Fruit fly (Drosophila melanogaster) whole organism, embryonic: ENCODE results near the gene Mad.
A peak's percentile ranks its signal among the peaks of the same experiment; 100 is the strongest.

Source experiments
- ATbp ChIP-seq: fragments of 200-800 bp; sonication (Bioruptor generic); optimal IDR thresholded peaks from 2 replicates; lab custom pipeline; 2017; ENCODE audit warnings: missing biosample characterization, mild to moderate bottlenecking, missing genetic modification characterization, missing genetic modification reagents
- Antp ChIP-seq: fragments of 200-800 bp; sonication (Bioruptor generic); optimal IDR thresholded peaks from 3 replicates; lab custom pipeline; 2016; ENCODE audit warnings: missing biosample characterization, missing genetic modification characterization
- B-H2 ChIP-seq: fragments of 200-800 bp; sonication (Bioruptor generic); optimal IDR thresholded peaks from 2 replicates; lab custom pipeline; 2018; ENCODE audit warnings: missing biosample characterization, mild to moderate bottlenecking, missing genetic modification characterization
- CG10147 ChIP-seq: fragments of 200-800 bp; sonication (Bioruptor generic); optimal IDR thresholded peaks from 2 replicates; lab custom pipeline; 2019; ENCODE audit warnings: missing biosample characterization, mild to moderate bottlenecking, missing genetic modification characterization, moderate library complexity
- CG10366 ChIP-seq: fragments of 200-800 bp; sonication (Bioruptor generic); IDR thresholded peaks from 2 replicates; pipeline ENCODE4 v1.3.6; 2022; ENCODE audit warnings: missing biosample characterization, missing genetic modification characterization
- CG11398 ChIP-seq: fragments of 200-800 bp; sonication (Bioruptor generic); optimal IDR thresholded peaks from 2 replicates; lab custom pipeline; 2016; ENCODE audit warnings: missing biosample characterization, missing genetic modification characterization
- CG11456 ChIP-seq: fragments of 200-800 bp; sonication (Bioruptor generic); IDR thresholded peaks from 3 replicates; pipeline ENCODE4 v1.3.6; 2022; ENCODE audit warnings: missing biosample characterization, missing genetic modification characterization
- CG11696 ChIP-seq: fragments of 200-800 bp; sonication (Bioruptor generic); IDR thresholded peaks from 2 replicates; pipeline ENCODE4 v1.3.6; 2022; ENCODE audit warnings: missing biosample characterization, missing genetic modification characterization
- CG12071 ChIP-seq: fragments of 200-800 bp; sonication (Bioruptor generic); optimal IDR thresholded peaks from 3 replicates; lab custom pipeline; 2018; ENCODE audit warnings: missing biosample characterization, mild to moderate bottlenecking, missing genetic modification characterization
- CG12236 ChIP-seq: fragments of 200-800 bp; sonication (Bioruptor generic); optimal IDR thresholded peaks from 2 replicates; lab custom pipeline; 2016; ENCODE audit warnings: missing biosample characterization, missing genetic modification characterization
- CG14860 ChIP-seq: fragments of 200-800 bp; sonication (Bioruptor generic); IDR thresholded peaks from 3 replicates; pipeline ENCODE4 v1.3.6; 2022; ENCODE audit warnings: missing biosample characterization, missing genetic modification characterization; ENCODE audit not compliant: partially characterized antibody
- CG14965 ChIP-seq: fragments of 200-800 bp; sonication (Bioruptor generic); optimal IDR thresholded peaks from 2 replicates; lab custom pipeline; 2016; ENCODE audit warnings: missing biosample characterization, missing genetic modification characterization, borderline replicate concordance
- CG1529 ChIP-seq: fragments of 200-800 bp; sonication (Bioruptor generic); optimal IDR thresholded peaks from 3 replicates; lab custom pipeline; 2018; ENCODE audit warnings: missing biosample characterization, missing genetic modification characterization
- CG16813 ChIP-seq: fragments of 200-800 bp; sonication (Bioruptor generic); IDR thresholded peaks from 3 replicates; pipeline ENCODE4 v1.3.6; 2022; ENCODE audit warnings: missing biosample characterization, missing genetic modification characterization; ENCODE audit not compliant: partially characterized antibody
- CG16863 ChIP-seq: fragments of 200-800 bp; sonication (Bioruptor generic); optimal IDR thresholded peaks from 3 replicates; lab custom pipeline; 2016; ENCODE audit warnings: missing biosample characterization, missing genetic modification characterization
- CG18011 ChIP-seq: fragments of 200-800 bp; sonication (Bioruptor generic); optimal IDR thresholded peaks from 2 replicates; lab custom pipeline; 2017; ENCODE audit warnings: missing biosample characterization, missing genetic modification characterization, mild to moderate bottlenecking, moderate library complexity, missing genotype
- CG18599 ChIP-seq: fragments of 200-800 bp; sonication (Bioruptor generic); optimal IDR thresholded peaks from 3 replicates; lab custom pipeline; 2017; ENCODE audit warnings: missing biosample characterization, missing genetic modification characterization, mild to moderate bottlenecking, moderate library complexity, missing genetic modification reagents
- CG2120 ChIP-seq: fragments of 200-800 bp; sonication (Bioruptor generic); optimal IDR thresholded peaks from 3 replicates; lab custom pipeline; 2016; ENCODE audit warnings: missing biosample characterization, missing genetic modification characterization
- CG6175 ChIP-seq: fragments of 200-800 bp; sonication (Bioruptor generic); IDR thresholded peaks from 3 replicates; pipeline ENCODE4 v1.3.6; 2022; ENCODE audit warnings: missing biosample characterization, missing genetic modification characterization
- CG7372 ChIP-seq: fragments of 200-800 bp; sonication (Bioruptor generic); IDR thresholded peaks from 2 replicates; pipeline ENCODE4 v1.3.6; 2022; ENCODE audit warnings: missing biosample characterization, missing genetic modification characterization
- CG8089 ChIP-seq: fragments of 200-800 bp; sonication (Bioruptor generic); optimal IDR thresholded peaks from 3 replicates; lab custom pipeline; 2016; ENCODE audit warnings: missing biosample characterization, missing genetic modification characterization
- CG8290 ChIP-seq, 3 experiments: fragments of 200-800 bp; sonication (Bioruptor generic); optimal IDR thresholded peaks; 2 replicates each; lab custom pipeline; 2016 to 2019; ENCODE audit warnings: missing biosample characterization in 3 of 3, missing genetic modification characterization in 3 of 3, mild to moderate bottlenecking in 2 of 3, moderate library complexity in 1 of 3
- Doc2 ChIP-seq: fragments of 200-800 bp; sonication (Bioruptor generic); IDR thresholded peaks from 2 replicates; pipeline ENCODE4 v1.3.6; 2022; ENCODE audit warnings: missing biosample characterization, missing genetic modification characterization
- Doc3 ChIP-seq: fragments of 200-800 bp; sonication (Bioruptor generic); IDR thresholded peaks from 3 replicates; pipeline ENCODE4 v1.3.6; 2022; ENCODE audit warnings: missing biosample characterization, missing genetic modification characterization; ENCODE audit not compliant: partially characterized antibody
- Dref ChIP-seq: fragments of 200-800 bp; sonication (Bioruptor generic); IDR thresholded peaks from 2 replicates; pipeline ENCODE4 v1.3.6; 2022; ENCODE audit warnings: missing biosample characterization, missing genetic modification characterization
- E2f1 ChIP-seq: fragments of 200-800 bp; sonication (Bioruptor generic); IDR thresholded peaks from 2 replicates; pipeline ENCODE4 v1.3.6; 2022; ENCODE audit warnings: missing biosample characterization, missing genetic modification characterization
- HLH54F ChIP-seq: fragments of 200-800 bp; sonication (Bioruptor generic); optimal IDR thresholded peaks from 3 replicates; lab custom pipeline; 2016; ENCODE audit warnings: missing biosample characterization, missing genetic modification characterization
- Max ChIP-seq: fragments of 200-800 bp; sonication (Bioruptor generic); optimal IDR thresholded peaks from 2 replicates; lab custom pipeline; 2016; ENCODE audit warnings: missing biosample characterization, mild to moderate bottlenecking, missing genetic modification characterization
- Oaz ChIP-seq: fragments of 200-800 bp; sonication (Bioruptor generic); IDR thresholded peaks from 2 replicates; pipeline ENCODE4 v1.3.6; 2022; ENCODE audit warnings: missing biosample characterization, missing genetic modification characterization
- Ptx1 ChIP-seq: fragments of 200-800 bp; sonication (Bioruptor generic); IDR thresholded peaks from 2 replicates; pipeline ENCODE4 v1.3.6; 2022; ENCODE audit warnings: missing biosample characterization, missing genetic modification characterization
- Rx ChIP-seq: fragments of 200-800 bp; sonication (Bioruptor generic); IDR thresholded peaks from 2 replicates; pipeline ENCODE4 v1.3.6; 2022; ENCODE audit warnings: missing biosample characterization, missing genetic modification characterization
- Spps ChIP-seq: fragments of 200-800 bp; sonication (Bioruptor generic); optimal IDR thresholded peaks from 2 replicates; lab custom pipeline; 2018; ENCODE audit warnings: missing biosample characterization, mild to moderate bottlenecking, missing genetic modification characterization
- ato ChIP-seq: fragments of 200-800 bp; sonication (Bioruptor generic); IDR thresholded peaks from 2 replicates; pipeline ENCODE4 v1.3.6; 2022; ENCODE audit warnings: missing biosample characterization, missing genetic modification characterization; ENCODE audit not compliant: partially characterized antibody
- dati ChIP-seq: fragments of 200-800 bp; sonication (Bioruptor generic); IDR thresholded peaks from 2 replicates; pipeline ENCODE4 v1.3.6; 2022; ENCODE audit warnings: missing biosample characterization, missing genetic modification characterization
- fd96Cb ChIP-seq: fragments of 200-800 bp; sonication (Bioruptor generic); optimal IDR thresholded peaks from 2 replicates; lab custom pipeline; 2018; ENCODE audit warnings: missing biosample characterization, mild to moderate bottlenecking, missing genetic modification characterization, moderate library complexity
- grn ChIP-seq: fragments of 200-800 bp; sonication (Bioruptor generic); optimal IDR thresholded peaks from 3 replicates; lab custom pipeline; 2017; ENCODE audit warnings: missing biosample characterization, missing genetic modification characterization
- her ChIP-seq: fragments of 200-800 bp; sonication (Bioruptor generic); optimal IDR thresholded peaks from 2 replicates; lab custom pipeline; 2016; ENCODE audit warnings: missing biosample characterization, missing genetic modification characterization
- hkb ChIP-seq, 2 experiments: fragments of 200-800 bp in 1 of 2; fragments of >200 bp in 1 of 2; sonication (Bioruptor generic) in 1 of 2; IDR thresholded peaks in 1 of 2; optimal IDR thresholded peaks in 1 of 2; 2 replicates each; pipeline versions ENCODE4 v1.3.6 to Lab custom; 2017 to 2022; ENCODE audit warnings: missing biosample characterization in 1 of 2, missing genetic modification characterization in 1 of 2
- ind ChIP-seq: fragments of 200-800 bp; sonication (Bioruptor generic); optimal IDR thresholded peaks from 3 replicates; lab custom pipeline; 2016; ENCODE audit warnings: missing biosample characterization, missing genetic modification characterization
- inv ChIP-seq: fragments of 200-800 bp; sonication (Bioruptor generic); IDR thresholded peaks from 2 replicates; pipeline ENCODE4 v1.3.6; 2022; ENCODE audit warnings: missing biosample characterization, missing genetic modification characterization; ENCODE audit not compliant: partially characterized antibody
- kay ChIP-seq: fragments of 200-800 bp; sonication (Bioruptor generic); optimal IDR thresholded peaks from 2 replicates; lab custom pipeline; 2016; ENCODE audit warnings: missing biosample characterization, missing genetic modification characterization
- kni ChIP-seq: fragments of 200-800 bp; sonication (Bioruptor generic); optimal IDR thresholded peaks from 3 replicates; lab custom pipeline; 2017; ENCODE audit warnings: mild to moderate bottlenecking, missing biosample characterization, missing genetic modification reagents, missing genetic modification characterization
- lmd ChIP-seq: fragments of 200-800 bp; sonication (Bioruptor generic); IDR thresholded peaks from 2 replicates; pipeline ENCODE4 v1.3.6; 2022; ENCODE audit warnings: missing biosample characterization, missing genetic modification characterization
- oc ChIP-seq: fragments of 200-800 bp; sonication (Bioruptor generic); optimal IDR thresholded peaks from 2 replicates; lab custom pipeline; 2018; ENCODE audit warnings: missing biosample characterization, mild to moderate bottlenecking, missing genetic modification characterization, moderate library complexity
- otp ChIP-seq: fragments of 200-800 bp; sonication (Bioruptor generic); IDR thresholded peaks from 3 replicates; pipeline ENCODE4, ENCODE4 v1.3.6; 2022; ENCODE audit warnings: missing biosample characterization, missing genetic modification characterization
- pan ChIP-seq, 4 experiments: fragments of >200 bp in 3 of 4; fragments of 200-800 bp in 1 of 4; sonication (Bioruptor generic) in 1 of 4; optimal IDR thresholded peaks in 3 of 4; IDR thresholded peaks in 1 of 4; 2 replicates each; pipeline versions ENCODE4 v1.3.6 to Lab custom; 2017 to 2022; ENCODE audit warnings: missing biosample characterization in 2 of 4, missing genetic modification characterization in 2 of 4, mixed read lengths in 1 of 4
- repo ChIP-seq: fragments of 200-800 bp; sonication (Bioruptor generic); optimal IDR thresholded peaks from 2 replicates; lab custom pipeline; 2016; ENCODE audit warnings: missing biosample characterization, missing genetic modification characterization
- scrt ChIP-seq: fragments of 200-800 bp; sonication (Bioruptor generic); optimal IDR thresholded peaks from 2 replicates; lab custom pipeline; 2018; ENCODE audit warnings: missing biosample characterization, mild to moderate bottlenecking, missing genetic modification characterization, moderate library complexity
- vnd ChIP-seq: fragments of 200-800 bp; sonication (Bioruptor generic); IDR thresholded peaks from 3 replicates; pipeline ENCODE4 v1.3.6; 2022; ENCODE audit warnings: missing biosample characterization, missing genetic modification characterization; ENCODE audit not compliant: partially characterized antibody

Gene Mad

dm6 chr2L:3188875-3189274 lies 29.4 kb upstream of the Mad start (continued):
- TF ChIP-seq CG12071 (GFP tag; lab: Kevin White, UChicago) (peak; percentile 21), CG11456 (GFP tag; lab: Robert Waterston, UW) (0 out of 3 replicates have a peak, but pooled peaks have one; percentile 49), B-H2 (GFP tag; lab: Kevin White, UChicago) (no peak), grn (no peak), Dref (GFP tag; lab: Robert Waterston, UW) (no peak), CG2120 (GFP tag; lab: Kevin White, UChicago) (no peak), scrt (no peak), Doc2 (GFP tag; lab: Robert Waterston, UW) (no peak), otp (GFP tag; lab: Robert Waterston, UW) (peak; percentile 29; the same call in 1 of the 3 replicates), ATbp (no peak), kni (GFP tag; lab: Kevin White, UChicago) (no peak), CG7372 (GFP tag; lab: Robert Waterston, UW) (no peak), CG14965 (no peak), CG12236 (GFP tag; lab: Kevin White, UChicago) (no peak), HLH54F (GFP tag; lab: Kevin White, UChicago) (no peak), CG1529 (no peak), repo (GFP tag; lab: Kevin White, UChicago) (no peak), Oaz (no peak), Doc3 (GFP tag; lab: Robert Waterston, UW) (no peak), lmd (GFP tag; lab: Robert Waterston, UW) (peak; percentile 29; the same call in 1 of the 2 replicates), ind (GFP tag; lab: Kevin White, UChicago) (peak; percentile 23), fd96Cb (tag; lab: Kevin White, UChicago) (peak; percentile 21), kay (GFP tag; lab: Kevin White, UChicago) (no peak), E2f1 (0 out of 2 replicates have a peak, but pooled peaks have one; percentile 22), dati (GFP tag; lab: Robert Waterston, UW) (0 out of 2 replicates have a peak, but pooled peaks have one; percentile 16), Spps (tag; lab: Kevin White, UChicago) (no peak), CG10366 (GFP tag; lab: Robert Waterston, UW) (peak; percentile 35), CG10147 (GFP tag; lab: Kevin White, UChicago) (no peak), oc (no peak), Ptx1 (peak; percentile 40; the same call in 1 of the 2 replicates), Rx (GFP tag; lab: Robert Waterston, UW) (no peak), CG14860 (GFP tag; lab: Robert Waterston, UW) (no peak), hkb (optimal IDR thresholded peaks at IDR 0.05; lab: Kevin White, UChicago) (no peak), hkb (GFP tag; IDR thresholded peaks at IDR 0.05; lab: Robert Waterston, UW) (no peak), CG16813 (GFP tag; lab: Robert Waterston, UW) (no peak), pan (optimal IDR thresholded peaks at IDR 0.05; lab: Kevin White, UChicago) (no peak), pan (GFP tag; optimal IDR thresholded peaks at IDR 0.05 in 1 of 2, IDR thresholded peaks at IDR 0.05 in 1 of 2) (no peak), CG18599 (GFP tag; lab: Kevin White, UChicago) (peak; percentile 44), Max (no peak), vnd (GFP tag; lab: Robert Waterston, UW) (no peak), CG8290 (GFP tag; optimal IDR thresholded peaks at IDR 0.05; lab: Kevin White, UChicago) (no peak), CG8290 (tag; optimal IDR thresholded peaks at IDR 0.05; lab: Kevin White, UChicago) (no peak), CG11696 (GFP tag; lab: Robert Waterston, UW) (peak; percentile 66; the same call in 1 of the 2 replicates), Antp (no peak), inv (GFP tag; lab: Robert Waterston, UW) (no peak), ato (GFP tag; lab: Robert Waterston, UW) (no peak), CG6175 (GFP tag; lab: Robert Waterston, UW) (no peak), CG11398 (GFP tag; lab: Kevin White, UChicago) (no peak), CG18011 (GFP tag; lab: Kevin White, UChicago) (no peak), CG16863 (GFP tag; lab: Kevin White, UChicago) (no peak), her (GFP tag; lab: Kevin White, UChicago) (no peak), CG8089 (GFP tag; lab: Kevin White, UChicago) (no peak)
